Comparison of ENCODE assay signal across 1 fruit fly cellular context in the genomic region with DNA sequence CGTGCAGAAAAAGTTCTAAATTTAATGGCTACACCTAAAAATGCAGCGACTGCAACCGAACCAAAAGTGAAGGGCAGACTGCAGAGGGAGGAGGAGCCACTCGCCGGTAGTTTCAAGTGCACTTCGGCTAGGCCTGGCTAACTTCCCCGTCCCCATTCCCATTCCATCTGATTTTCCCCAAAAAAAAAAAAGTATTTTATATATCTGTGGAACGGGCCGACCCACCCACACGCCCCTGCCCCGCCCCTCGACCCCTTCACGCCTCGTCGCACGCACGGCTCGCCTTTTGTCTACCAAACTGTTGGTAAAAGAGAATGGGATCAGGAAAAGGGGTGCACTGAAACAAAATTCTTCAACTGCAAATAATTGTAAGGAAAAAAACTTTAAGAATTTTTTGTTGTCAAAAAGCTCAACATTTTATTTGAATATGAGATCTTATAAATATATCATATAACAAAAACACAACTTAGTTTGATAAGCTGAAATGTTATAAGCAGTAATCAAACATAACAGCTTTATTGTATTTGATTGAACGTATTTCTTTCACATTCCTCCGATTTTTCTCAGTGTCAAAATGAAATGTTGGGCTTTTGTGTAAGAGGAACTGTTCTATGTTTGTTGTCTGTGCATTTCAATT.
TF ChIP-seq lines count a peak whose summit lies in the region.

No protein-coding gene starts in this region.

TF ChIP-seq in whole organism, embryonic, 481 proteins besides CTCF, POLR2A, EP300 and RAD21 (continued from another document and continues in another):
- no peak for TF ChIP-seq CG31365 (tag; optimal IDR thresholded peaks at IDR 0.05; lab: Kevin White, UChicago)
- TF ChIP-seq ranshi (GFP tag; IDR thresholded peaks at IDR 0.05; lab: Robert Waterston, UW), result no peak
- peak; percentile 46 for TF ChIP-seq org-1 (GFP tag; optimal IDR thresholded peaks at IDR 0.05; lab: Kevin White, UChicago)
- TF ChIP-seq row (GFP tag; IDR thresholded peaks at IDR 0.05; lab: Robert Waterston, UW), result peak; percentile 52; the same call in 1 of the 3 replicates
- peak; percentile 46; the same call in 1 of the 3 replicates for TF ChIP-seq CG34422 (GFP tag; IDR thresholded peaks at IDR 0.05; lab: Robert Waterston, UW)
- TF ChIP-seq CG4854 (GFP tag; optimal IDR thresholded peaks at IDR 0.05; lab: Kevin White, UChicago), result no peak
- TF ChIP-seq crc (GFP tag; optimal IDR thresholded peaks at IDR 0.05; lab: Kevin White, UChicago), result no peak
- peak; percentile 65 for TF ChIP-seq Spps (tag; optimal IDR thresholded peaks at IDR 0.05; lab: Kevin White, UChicago)
- no peak for TF ChIP-seq Oaz (GFP tag; IDR thresholded peaks at IDR 0.05; lab: Robert Waterston, UW)
- TF ChIP-seq Bdp1 (GFP tag; optimal IDR thresholded peaks at IDR 0.05; lab: Kevin White, UChicago), result no peak
- TF ChIP-seq ssp (GFP tag; IDR thresholded peaks at IDR 0.05; lab: Robert Waterston, UW), result peak; percentile 52; the same call in 1 of the 2 replicates
- TF ChIP-seq CG16813 (GFP tag; IDR thresholded peaks at IDR 0.05; lab: Robert Waterston, UW; ENCODE audit: partially characterized antibody), result no peak
- no peak for TF ChIP-seq gsb (GFP tag; IDR thresholded peaks at IDR 0.05; lab: Robert Waterston, UW)
- TF ChIP-seq kay (GFP tag; optimal IDR thresholded peaks at IDR 0.05; lab: Kevin White, UChicago), result no peak
- no peak for TF ChIP-seq Gug (GFP tag; IDR thresholded peaks at IDR 0.05; lab: Robert Waterston, UW)
- TF ChIP-seq ken (GFP tag; IDR thresholded peaks at IDR 0.05; lab: Robert Waterston, UW), result 0 out of 3 replicates have a peak, but pooled peaks have one; percentile 38
- no peak for TF ChIP-seq p53 (GFP tag; optimal IDR thresholded peaks at IDR 0.05; lab: Kevin White, UChicago)
- TF ChIP-seq usp (GFP tag; optimal IDR thresholded peaks at IDR 0.05; lab: Kevin White, UChicago), result no peak
- peak; percentile 35 for TF ChIP-seq ind (GFP tag; optimal IDR thresholded peaks at IDR 0.05; lab: Kevin White, UChicago)
- TF ChIP-seq CG6272 (GFP tag; IDR thresholded peaks at IDR 0.05; lab: Robert Waterston, UW), result no peak
- TF ChIP-seq fd3F (GFP tag; optimal IDR thresholded peaks at IDR 0.05; lab: Kevin White, UChicago), result no peak
- 0 out of 3 replicates have a peak, but pooled peaks have one; percentile 34 for TF ChIP-seq so (GFP tag; IDR thresholded peaks at IDR 0.05; lab: Robert Waterston, UW)
- 0 out of 2 replicates have a peak, but pooled peaks have one; percentile 34 for TF ChIP-seq E2f1 (GFP tag; IDR thresholded peaks at IDR 0.05; lab: Robert Waterston, UW)
- peak; percentile 6 for TF ChIP-seq CG1603 (tag; optimal IDR thresholded peaks at IDR 0.05; lab: Kevin White, UChicago)
- TF ChIP-seq chinmo (GFP tag; IDR thresholded peaks at IDR 0.05; lab: Robert Waterston, UW; ENCODE audit: partially characterized antibody), result no peak
- TF ChIP-seq CG1602 (GFP tag; optimal IDR thresholded peaks at IDR 0.05; lab: Kevin White, UChicago), result peak; percentile 0
- TF ChIP-seq Meics (GFP tag; optimal IDR thresholded peaks at IDR 0.05; lab: Kevin White, UChicago), result peak; percentile 59
- peak; percentile 26 for TF ChIP-seq pnt (GFP tag; optimal IDR thresholded peaks at IDR 0.05; lab: Kevin White, UChicago)
- no peak for TF ChIP-seq ham (GFP tag; IDR thresholded peaks at IDR 0.05; lab: Robert Waterston, UW)
- no peak for TF ChIP-seq maf-S (GFP tag; optimal IDR thresholded peaks at IDR 0.05; lab: Kevin White, UChicago)
- no peak for TF ChIP-seq Doc3 (GFP tag; IDR thresholded peaks at IDR 0.05; lab: Robert Waterston, UW; ENCODE audit: partially characterized antibody)
- no peak for TF ChIP-seq hkb (optimal IDR thresholded peaks at IDR 0.05; lab: Kevin White, UChicago)
- TF ChIP-seq hkb (GFP tag; IDR thresholded peaks at IDR 0.05; lab: Robert Waterston, UW), result peak; percentile 64
- peak; percentile 55; the same call in 1 of the 2 replicates for TF ChIP-seq HLH3B (GFP tag; IDR thresholded peaks at IDR 0.05; lab: Robert Waterston, UW)
- TF ChIP-seq lilli (GFP tag; optimal IDR thresholded peaks at IDR 0.05; lab: Kevin White, UChicago), result no peak
- TF ChIP-seq pita (GFP tag; optimal IDR thresholded peaks at IDR 0.05; lab: Kevin White, UChicago), result no peak
- TF ChIP-seq Gsc (GFP tag; IDR thresholded peaks at IDR 0.05; lab: Robert Waterston, UW), result no peak
- TF ChIP-seq CG14860 (GFP tag; IDR thresholded peaks at IDR 0.05; lab: Robert Waterston, UW; ENCODE audit: partially characterized antibody), result no peak
- TF ChIP-seq CG15269 (tag; optimal IDR thresholded peaks at IDR 0.05; lab: Kevin White, UChicago), result peak; percentile 18
- no peak for TF ChIP-seq ap (GFP tag; IDR thresholded peaks at IDR 0.05; lab: Robert Waterston, UW)
- TF ChIP-seq scrt (GFP tag; optimal IDR thresholded peaks at IDR 0.05; lab: Kevin White, UChicago), result no peak
- TF ChIP-seq en (GFP tag; optimal IDR thresholded peaks at IDR 0.05; lab: Kevin White, UChicago), result no peak
- TF ChIP-seq CG15514 (GFP tag; optimal IDR thresholded peaks at IDR 0.05; lab: Kevin White, UChicago), result no peak
- no peak for TF ChIP-seq Hey (tag; optimal IDR thresholded peaks at IDR 0.05; lab: Kevin White, UChicago)
- peak; percentile 83 for TF ChIP-seq fd96Cb (tag; optimal IDR thresholded peaks at IDR 0.05; lab: Kevin White, UChicago)
- TF ChIP-seq Tbp (GFP tag; optimal IDR thresholded peaks at IDR 0.05; lab: Kevin White, UChicago), result no peak
- peak; percentile 63 for TF ChIP-seq CG18599 (GFP tag; optimal IDR thresholded peaks at IDR 0.05; lab: Kevin White, UChicago)
- peak; percentile 74 for TF ChIP-seq crol (GFP tag; IDR thresholded peaks at IDR 0.05; lab: Robert Waterston, UW)
- no peak for TF ChIP-seq CG12942 (GFP tag; optimal IDR thresholded peaks at IDR 0.05; lab: Kevin White, UChicago)
- TF ChIP-seq Hr39 (optimal IDR thresholded peaks at IDR 0.05; lab: Kevin White, UChicago), result no peak
- TF ChIP-seq mld (GFP tag; IDR thresholded peaks at IDR 0.05; lab: Robert Waterston, UW; ENCODE audit: partially characterized antibody), result no peak
- no peak for TF ChIP-seq Max (GFP tag; optimal IDR thresholded peaks at IDR 0.05; lab: Kevin White, UChicago)
- no peak for TF ChIP-seq CG17612 (GFP tag; IDR thresholded peaks at IDR 0.05; lab: Robert Waterston, UW)
- no peak for TF ChIP-seq corto (GFP tag; optimal IDR thresholded peaks at IDR 0.05; lab: Kevin White, UChicago)
- TF ChIP-seq sd (tag; optimal IDR thresholded peaks at IDR 0.05; lab: Kevin White, UChicago), result peak; percentile 3
- peak; percentile 53 for TF ChIP-seq lmd (GFP tag; IDR thresholded peaks at IDR 0.05; lab: Robert Waterston, UW)
- no peak for TF ChIP-seq cad (GFP tag; optimal IDR thresholded peaks at IDR 0.05; lab: Kevin White, UChicago)
- no peak for TF ChIP-seq Usf (GFP tag; optimal IDR thresholded peaks at IDR 0.05; lab: Kevin White, UChicago)
- TF ChIP-seq ttk (GFP tag; IDR thresholded peaks at IDR 0.05; lab: Robert Waterston, UW), result 0 out of 2 replicates have a peak, but pooled peaks have one; percentile 36
- no peak for TF ChIP-seq GATAe (GFP tag; conservative IDR thresholded peaks at IDR 0.05; lab: Robert Waterston, UW)
- peak; percentile 89 for TF ChIP-seq nmo (GFP tag; optimal IDR thresholded peaks at IDR 0.05; lab: Kevin White, UChicago)
- no peak for TF ChIP-seq CG4360 (GFP tag; IDR thresholded peaks at IDR 0.05; lab: Robert Waterston, UW)
- 0 out of 3 replicates have a peak, but pooled peaks have one; percentile 20 for TF ChIP-seq ci (GFP tag; IDR thresholded peaks at IDR 0.05; lab: Robert Waterston, UW)
- TF ChIP-seq Trl (optimal IDR thresholded peaks at IDR 0.05; lab: Kevin White, UChicago), result no peak
- TF ChIP-seq Trl (GFP tag; optimal IDR thresholded peaks at IDR 0.05; lab: Kevin White, UChicago), result no peak
- TF ChIP-seq peb (GFP tag; IDR thresholded peaks at IDR 0.05; lab: Robert Waterston, UW), result no peak
- TF ChIP-seq CG3065 (GFP tag; optimal IDR thresholded peaks at IDR 0.05; lab: Kevin White, UChicago), result no peak
- peak; percentile 33 for TF ChIP-seq CG4328 (GFP tag; optimal IDR thresholded peaks at IDR 0.05; lab: Kevin White, UChicago)
- no peak for TF ChIP-seq Dad (GFP tag; optimal IDR thresholded peaks at IDR 0.05; lab: Kevin White, UChicago)
- TF ChIP-seq CG11560 (tag; IDR thresholded peaks at IDR 0.05; lab: Robert Waterston, UW), result no peak
- peak; percentile 81 for TF ChIP-seq gem (tag; optimal IDR thresholded peaks at IDR 0.05; lab: Kevin White, UChicago)
- TF ChIP-seq emc (GFP tag; optimal IDR thresholded peaks at IDR 0.05; lab: Kevin White, UChicago), result no peak
- TF ChIP-seq CG10654 (GFP tag; optimal IDR thresholded peaks at IDR 0.05; lab: Kevin White, UChicago), result peak; percentile 19
- TF ChIP-seq toy (GFP tag; IDR thresholded peaks at IDR 0.05; lab: Robert Waterston, UW), result no peak
- TF ChIP-seq NC2α (GFP tag; optimal IDR thresholded peaks at IDR 0.05; lab: Kevin White, UChicago), result no peak
- peak; percentile 12 for TF ChIP-seq dmrt11E (tag; optimal IDR thresholded peaks at IDR 0.05; lab: Kevin White, UChicago)
- TF ChIP-seq CG32532 (GFP tag; IDR thresholded peaks at IDR 0.05; lab: Robert Waterston, UW), result peak; percentile 20; the same call in 1 of the 2 replicates
- TF ChIP-seq pros (GFP tag; optimal IDR thresholded peaks at IDR 0.05; lab: Kevin White, UChicago), result no peak
- TF ChIP-seq HmgZ (tag; optimal IDR thresholded peaks at IDR 0.05; lab: Kevin White, UChicago), result no peak
- no peak for TF ChIP-seq eyg (GFP tag; optimal IDR thresholded peaks at IDR 0.05; lab: Kevin White, UChicago)
- no peak for TF ChIP-seq cato (GFP tag; optimal IDR thresholded peaks at IDR 0.05; lab: Kevin White, UChicago; ENCODE audit: borderline replicate concordance)
- peak; percentile 6 for TF ChIP-seq NfI (GFP tag; optimal IDR thresholded peaks at IDR 0.05; lab: Kevin White, UChicago)
- no peak for TF ChIP-seq CG6175 (GFP tag; IDR thresholded peaks at IDR 0.05; lab: Robert Waterston, UW)
- TF ChIP-seq lbe (GFP tag; optimal IDR thresholded peaks at IDR 0.05; lab: Kevin White, UChicago), result no peak
- TF ChIP-seq CG11456 (GFP tag; IDR thresholded peaks at IDR 0.05; lab: Robert Waterston, UW), result peak; percentile 51; the same call in 1 of the 3 replicates
- no peak for TF ChIP-seq abd-A (tag; optimal IDR thresholded peaks at IDR 0.05; lab: Kevin White, UChicago)
- TF ChIP-seq H15 (GFP tag; IDR thresholded peaks at IDR 0.05; lab: Robert Waterston, UW), result 0 out of 3 replicates have a peak, but pooled peaks have one; percentile 22
- TF ChIP-seq Bgb (GFP tag; IDR thresholded peaks at IDR 0.05; lab: Robert Waterston, UW; ENCODE audit: partially characterized antibody), result no peak
- TF ChIP-seq Ssrp (tag; optimal IDR thresholded peaks at IDR 0.05; lab: Kevin White, UChicago), result peak; percentile 56
- no peak for TF ChIP-seq otp (GFP tag; IDR thresholded peaks at IDR 0.05; lab: Robert Waterston, UW)
- TF ChIP-seq CG11085 (GFP tag; IDR thresholded peaks at IDR 0.05; lab: Robert Waterston, UW), result no peak
- TF ChIP-seq CG7839 (tag; optimal IDR thresholded peaks at IDR 0.05; lab: Kevin White, UChicago), result peak; percentile 72
- no peak for TF ChIP-seq CG8478 (optimal IDR thresholded peaks at IDR 0.05; lab: Kevin White, UChicago)
- peak; percentile 60 for TF ChIP-seq CG10147 (GFP tag; optimal IDR thresholded peaks at IDR 0.05; lab: Kevin White, UChicago)
- no peak for TF ChIP-seq Hr78 (GFP tag; optimal IDR thresholded peaks at IDR 0.05; lab: Kevin White, UChicago)
- peak; percentile 15 for TF ChIP-seq pum (GFP tag; optimal IDR thresholded peaks at IDR 0.05; lab: Kevin White, UChicago)
- no peak for TF ChIP-seq HmgD (GFP tag; optimal IDR thresholded peaks at IDR 0.05; lab: Kevin White, UChicago)
- peak; percentile 36 for TF ChIP-seq Deaf1 (tag; optimal IDR thresholded peaks at IDR 0.05; lab: Kevin White, UChicago)
- TF ChIP-seq seq (GFP tag; IDR thresholded peaks at IDR 0.05; lab: Robert Waterston, UW), result 0 out of 2 replicates have a peak, but pooled peaks have one; percentile 17
- TF ChIP-seq ase (GFP tag; IDR thresholded peaks at IDR 0.05; lab: Robert Waterston, UW), result no peak
- no peak for TF ChIP-seq dan (GFP tag; IDR thresholded peaks at IDR 0.05; lab: Robert Waterston, UW)
- TF ChIP-seq Dll (GFP tag; IDR thresholded peaks at IDR 0.05; lab: Robert Waterston, UW; ENCODE audit: partially characterized antibody), result no peak
- TF ChIP-seq CG32767 (GFP tag; IDR thresholded peaks at IDR 0.05; lab: Robert Waterston, UW), result no peak
- TF ChIP-seq CG33557 (GFP tag; optimal IDR thresholded peaks at IDR 0.05; lab: Kevin White, UChicago), result no peak
- no peak for TF ChIP-seq bbx (GFP tag; IDR thresholded peaks at IDR 0.05; lab: Robert Waterston, UW; ENCODE audit: partially characterized antibody)
- TF ChIP-seq B-H1 (GFP tag; IDR thresholded peaks at IDR 0.05; lab: Robert Waterston, UW), result no peak
- no peak for TF ChIP-seq cas (GFP tag; IDR thresholded peaks at IDR 0.05; lab: Robert Waterston, UW)
- no peak for TF ChIP-seq btn (GFP tag; optimal IDR thresholded peaks at IDR 0.05; lab: Kevin White, UChicago)
- TF ChIP-seq CG9817 (tag; optimal IDR thresholded peaks at IDR 0.05; lab: Kevin White, UChicago), result peak; percentile 13
- no peak for TF ChIP-seq CG10274 (GFP tag; optimal IDR thresholded peaks at IDR 0.05; lab: Kevin White, UChicago)
- no peak for TF ChIP-seq CG2889 (GFP tag; IDR thresholded peaks at IDR 0.05; lab: Robert Waterston, UW)
- TF ChIP-seq CG4820 (GFP tag; optimal IDR thresholded peaks at IDR 0.05; lab: Kevin White, UChicago), result no peak
- TF ChIP-seq Drgx (GFP tag; IDR thresholded peaks at IDR 0.05; lab: Robert Waterston, UW), result peak; percentile 58
- peak; percentile 58 for TF ChIP-seq trem (tag; optimal IDR thresholded peaks at IDR 0.05; lab: Kevin White, UChicago)
- TF ChIP-seq CG11723 (GFP tag; optimal IDR thresholded peaks at IDR 0.05; lab: Kevin White, UChicago), result peak; percentile 52
- TF ChIP-seq CG34376 (GFP tag; optimal IDR thresholded peaks at IDR 0.05; lab: Kevin White, UChicago), result no peak
- TF ChIP-seq al (GFP tag; IDR thresholded peaks at IDR 0.05; lab: Robert Waterston, UW), result no peak
- no peak for TF ChIP-seq CG18011 (GFP tag; optimal IDR thresholded peaks at IDR 0.05; lab: Kevin White, UChicago)
- TF ChIP-seq gfzf (GFP tag; optimal IDR thresholded peaks at IDR 0.05; lab: Kevin White, UChicago), result no peak
- no peak for TF ChIP-seq chif (GFP tag; optimal IDR thresholded peaks at IDR 0.05; lab: Kevin White, UChicago)
- no peak for TF ChIP-seq sqz (GFP tag; optimal IDR thresholded peaks at IDR 0.05; lab: Kevin White, UChicago)
- TF ChIP-seq tin (GFP tag; optimal IDR thresholded peaks at IDR 0.05; lab: Kevin White, UChicago), result peak; percentile 32
- no peak for TF ChIP-seq tll (GFP tag; optimal IDR thresholded peaks at IDR 0.05; lab: Kevin White, UChicago)
- TF ChIP-seq D19B (GFP tag; optimal IDR thresholded peaks at IDR 0.05; lab: Kevin White, UChicago), result no peak
- no peak for TF ChIP-seq CG14965 (GFP tag; optimal IDR thresholded peaks at IDR 0.05; lab: Kevin White, UChicago; ENCODE audit: borderline replicate concordance)
- no peak for TF ChIP-seq ab (GFP tag; optimal IDR thresholded peaks at IDR 0.05; lab: Kevin White, UChicago)
